Worm (Caenorhabditis elegans): ENCODE data around the gene ZK593.2.
"Not testable (repeated sequence)": the region's sequence is repeated elsewhere in the genome, so short reads cannot be mapped to it uniquely, and the experiment has no call there.

The ZK593.2 gene

DNA sequence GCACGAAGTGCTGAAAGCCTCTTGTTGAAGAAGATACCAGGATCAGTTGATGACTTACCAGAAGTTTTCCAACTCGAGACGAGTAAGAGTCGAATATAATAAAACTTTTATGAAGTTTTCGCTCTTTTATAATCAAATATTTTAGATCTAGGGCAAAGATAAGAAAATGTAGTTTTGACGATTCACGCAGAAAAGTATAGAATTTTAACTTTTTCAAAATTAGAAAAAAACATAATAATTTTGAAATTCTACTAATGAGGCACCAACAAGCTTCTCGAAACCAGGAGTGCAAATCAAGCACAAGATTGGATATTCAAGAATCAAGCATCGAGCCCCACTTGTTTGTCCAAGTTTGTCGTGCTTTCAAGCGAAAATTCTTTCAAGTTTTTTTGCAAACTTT, 35.6 kb downstream of the ZK593.2 start, which contains the start of gene Y69E1A.1:
TSS of gene Y69E1A.1 (minus strand) at position 101 of the 400 bp plus-strand sequence.
- TF ChIP-seq snpc-1.3 (tag; optimal IDR thresholded peaks at IDR 0.05; ENCODE audit: insufficient read depth) (no peak), Y53F4B.3 (GFP tag; IDR thresholded peaks at IDR 0.05) (no peak)

- no peak for TF ChIP-seq ztf-22 (GFP tag; optimal IDR thresholded peaks at IDR 0.05)
- TF ChIP-seq akir-1 (GFP tag; optimal IDR thresholded peaks at IDR 0.05), result no peak
Observed at ce11 chrIV:10949510-10949909, 36.3 kb downstream of the ZK593.2 start, which contains the start of gene nsph-3.1. Gene nsph-3.1, plus strand, starts transcription at chrIV:10949810.

- TF ChIP-seq nfya-1 (tag; optimal IDR thresholded peaks at IDR 0.05; ENCODE audit: borderline replicate concordance, insufficient read depth) (peak; percentile 54), ztf-22 (GFP tag; optimal IDR thresholded peaks at IDR 0.05) (no peak), hrde-1 (tag; optimal IDR thresholded peaks at IDR 0.05; ENCODE audit: borderline replicate concordance) (no peak), rpc-1 (optimal IDR thresholded peaks at IDR 0.05) (no peak), rpc-1 (tag; optimal IDR thresholded peaks at IDR 0.05) (no peak), Y53F4B.3 (GFP tag; IDR thresholded peaks at IDR 0.05) (no peak), zim-3 (tag; optimal IDR thresholded peaks at IDR 0.05) (peak; percentile 59)
Observed at ce11 chrIV:10950363-10951214, 37.4 kb downstream of the ZK593.2 start.

- TF ChIP-seq hsf-1 (GFP tag; IDR thresholded peaks at IDR 0.05) (no peak), zfh-2 (GFP tag; conservative IDR thresholded peaks at IDR 0.05) (no peak), K11D2.4 (GFP tag; IDR thresholded peaks at IDR 0.05) (no peak), cebp-1 (GFP tag; IDR thresholded peaks at IDR 0.05) (no peak), cebp-1 (tag; optimal IDR thresholded peaks at IDR 0.05) (no peak), F23B12.7 (tag; optimal IDR thresholded peaks at IDR 0.05; ENCODE audit: insufficient read depth) (no peak), nfya-1 (tag; optimal IDR thresholded peaks at IDR 0.05; ENCODE audit: borderline replicate concordance, insufficient read depth) (no peak), dpff-1 (tag; optimal IDR thresholded peaks at IDR 0.05) (no peak), F55B11.4 (tag; optimal IDR thresholded peaks at IDR 0.05; ENCODE audit: borderline replicate concordance, insufficient read depth) (no peak), nfyb-1 (GFP tag; IDR thresholded peaks at IDR 0.05) (no peak), ama-1 (optimal IDR thresholded peaks at IDR 0.05) (no peak), ama-1 (GFP tag; optimal IDR thresholded peaks at IDR 0.05) (no peak), atf-7 (tag; optimal IDR thresholded peaks at IDR 0.05) (no peak), fkh-3 (tag; optimal IDR thresholded peaks at IDR 0.05) (no peak), madf-8 (GFP tag; conservative IDR thresholded peaks at IDR 0.05) (no peak), madf-3 (GFP tag; IDR thresholded peaks at IDR 0.05) (no peak)
Observed at ce11 chrIV:10951997-10952396, 38.8 kb downstream of the ZK593.2 start, which contains the start of gene Y69E1A.3. Gene Y69E1A.3, plus strand, starts transcription at chrIV:10952297.

ce11 chrIV:10954955-10955354, 41.8 kb downstream of the ZK593.2 start, which contains the start of gene Y69E1A.4:
Gene Y69E1A.4, plus strand, starts transcription at chrIV:10955255.
- not testable (repeated sequence) for TF ChIP-seq F57A8.1 (GFP tag; optimal IDR thresholded peaks at IDR 0.05); fkh-3 (tag; optimal IDR thresholded peaks at IDR 0.05); dpl-1 (GFP tag; optimal IDR thresholded peaks at IDR 0.05)

DNA sequence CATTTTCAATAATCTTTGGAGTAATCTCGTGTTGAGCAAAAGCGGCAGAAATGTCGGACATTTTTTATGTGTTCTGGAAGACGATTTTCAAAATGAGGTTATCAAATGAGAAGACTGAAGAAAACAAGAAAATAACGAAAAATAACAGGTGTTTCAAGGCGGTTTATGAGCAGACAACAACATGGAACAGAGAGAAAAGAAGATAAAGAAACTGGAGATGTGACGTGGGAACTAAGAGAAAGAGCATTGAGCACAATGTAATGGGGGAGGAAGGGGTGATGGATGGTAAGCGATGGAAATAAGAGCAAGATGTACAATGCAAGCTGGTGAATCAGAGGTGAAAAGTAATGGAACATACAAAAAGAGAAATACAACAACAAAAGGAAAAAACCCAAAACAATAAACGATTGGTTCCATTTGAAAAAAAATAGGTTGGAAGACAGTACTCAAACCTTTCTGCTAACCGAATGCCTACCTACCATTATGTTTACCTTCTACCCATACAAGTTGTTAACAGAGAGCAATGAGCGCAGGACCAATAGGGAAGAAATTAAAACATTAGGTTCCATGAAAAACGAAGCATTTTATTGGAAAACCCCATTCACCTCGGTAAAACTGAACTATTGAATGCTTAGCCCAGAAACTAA, 44.5 kb downstream of the ZK593.2 start, which contains the start of gene Y69E1A.5:
TSS of gene Y69E1A.5 (minus strand) at position 73 of the 647 bp plus-strand sequence.
- TF ChIP-seq lin-26 (GFP tag; IDR thresholded peaks at IDR 0.05), result no peak
- TF ChIP-seq mes-4 (tag; optimal IDR thresholded peaks at IDR 0.05), result no peak
- no peak for TF ChIP-seq rcor-1 (GFP tag; IDR thresholded peaks at IDR 0.05)
- TF ChIP-seq madf-6 (GFP tag; IDR thresholded peaks at IDR 0.05), result no peak
- no peak for TF ChIP-seq hmg-1.2 (GFP tag; IDR thresholded peaks at IDR 0.05)
- TF ChIP-seq attf-6 (GFP tag; IDR thresholded peaks at IDR 0.05), result no peak
- no peak for TF ChIP-seq T26A5.8 (tag; optimal IDR thresholded peaks at IDR 0.05)

Data from whole organism, young adult.